Fruit fly (Drosophila melanogaster) whole organism, prepupa: ENCODE results near the gene ZC3H3.
A peak's percentile ranks its signal among the peaks of the same experiment; 100 is the strongest.

Source experiments
- Blimp-1 ChIP-seq: fragments of 200-800 bp; sonication (Bioruptor generic); optimal IDR thresholded peaks from 3 replicates; lab custom pipeline; 2017; ENCODE audit warnings: missing biosample characterization, missing genetic modification characterization, mild to moderate bottlenecking, moderate library complexity, missing genetic modification reagents
- CG10669 ChIP-seq: fragments of 200-800 bp; sonication (Bioruptor generic); optimal IDR thresholded peaks from 3 replicates; lab custom pipeline; 2018; ENCODE audit warnings: missing biosample characterization, mild to moderate bottlenecking, missing genetic modification characterization, moderate library complexity
- CG11294 ChIP-seq: fragments of 200-800 bp; sonication (Bioruptor generic); IDR thresholded peaks from 2 replicates; pipeline ENCODE4 v1.3.6; 2022; ENCODE audit warnings: missing biosample characterization, missing genetic modification characterization
- CG11902 ChIP-seq: fragments of 200-800 bp; sonication (Bioruptor generic); optimal IDR thresholded peaks from 3 replicates; lab custom pipeline; 2016; ENCODE audit warnings: missing biosample characterization, missing genetic modification characterization
- CG15336 ChIP-seq: fragments of 200-800 bp; sonication (Bioruptor generic); IDR thresholded peaks from 2 replicates; pipeline ENCODE4 v1.3.6; 2022; ENCODE audit warnings: missing biosample characterization, missing genetic modification characterization
- CG1621 ChIP-seq: fragments of 200-800 bp; sonication (Bioruptor generic); optimal IDR thresholded peaks from 3 replicates; lab custom pipeline; 2018; ENCODE audit warnings: missing biosample characterization, mild to moderate bottlenecking, missing genetic modification characterization
- CG16779 ChIP-seq: fragments of 200-800 bp; sonication (Bioruptor generic); optimal IDR thresholded peaks from 3 replicates; lab custom pipeline; 2017; ENCODE audit warnings: missing biosample characterization, mild to moderate bottlenecking, missing genetic modification characterization
- CG3032 ChIP-seq: fragments of 200-800 bp; optimal IDR thresholded peaks from 2 replicates; lab custom pipeline; 2019; ENCODE audit warnings: missing biosample characterization, mild to moderate bottlenecking, missing genetic modification characterization, moderate library complexity
- CG31627 ChIP-seq: fragments of 200-800 bp; sonication (Bioruptor generic); optimal IDR thresholded peaks from 3 replicates; lab custom pipeline; 2016; ENCODE audit warnings: missing biosample characterization, missing genetic modification characterization
- CG32006 ChIP-seq: fragments of 200-800 bp; sonication (Bioruptor generic); optimal IDR thresholded peaks from 3 replicates; lab custom pipeline; 2017; ENCODE audit warnings: missing biosample characterization, mild to moderate bottlenecking, missing genetic modification characterization
- CG34406 ChIP-seq: fragments of 200-800 bp; sonication (Bioruptor generic); optimal IDR thresholded peaks from 3 replicates; lab custom pipeline; 2016; ENCODE audit warnings: missing biosample characterization, missing genetic modification characterization
- CG3919 ChIP-seq: fragments of 200-800 bp; sonication (Bioruptor generic); optimal IDR thresholded peaks from 3 replicates; lab custom pipeline; 2016; ENCODE audit warnings: missing biosample characterization, missing genetic modification characterization
- CG4318 ChIP-seq: fragments of 200-800 bp; sonication (Bioruptor generic); optimal IDR thresholded peaks from 3 replicates; lab custom pipeline; 2017; ENCODE audit warnings: missing biosample characterization, mild to moderate bottlenecking, missing genetic modification characterization
- CG6854 ChIP-seq: fragments of 200-800 bp; sonication (Bioruptor generic); optimal IDR thresholded peaks from 2 replicates; lab custom pipeline; 2017; ENCODE audit warnings: missing biosample characterization, mild to moderate bottlenecking, missing genetic modification characterization
- CG8319 ChIP-seq: fragments of 200-800 bp; sonication (Bioruptor generic); optimal IDR thresholded peaks from 3 replicates; lab custom pipeline; 2016; ENCODE audit warnings: missing biosample characterization, missing genetic modification characterization
- CG9139 ChIP-seq: fragments of 200-800 bp; sonication (Bioruptor generic); optimal IDR thresholded peaks from 3 replicates; lab custom pipeline; 2017; ENCODE audit warnings: missing biosample characterization, mild to moderate bottlenecking, missing genetic modification characterization
- Eip75B ChIP-seq: fragments of 200-800 bp; sonication (Bioruptor generic); optimal IDR thresholded peaks from 3 replicates; lab custom pipeline; 2016; ENCODE audit warnings: missing biosample characterization, missing genetic modification characterization
- Eip78C ChIP-seq: fragments of 200-800 bp; sonication (Bioruptor generic); peaks from one replicate; lab custom pipeline; 2016; ENCODE audit warnings: missing biosample characterization, missing genetic modification characterization
- Ets21C ChIP-seq: fragments of 200-800 bp; sonication (Bioruptor generic); optimal IDR thresholded peaks from 3 replicates; lab custom pipeline; 2016; ENCODE audit warnings: missing biosample characterization, missing genetic modification characterization
- Hr38 ChIP-seq: sonication (Bioruptor generic); optimal IDR thresholded peaks from 2 replicates; lab custom pipeline; 2016; ENCODE audit warnings: missing biosample characterization, missing genetic modification characterization
- Hr39 ChIP-seq: fragments of 200-800 bp; sonication (Bioruptor generic); optimal IDR thresholded peaks from 2 replicates; lab custom pipeline; 2016; ENCODE audit warnings: missing biosample characterization, missing genetic modification characterization
- Hr4 ChIP-seq: fragments of 200-800 bp; sonication (Bioruptor generic); optimal IDR thresholded peaks from 3 replicates; lab custom pipeline; 2016; ENCODE audit warnings: missing biosample characterization, missing genetic modification characterization
- Lpt ChIP-seq: fragments of 200-800 bp; sonication (Bioruptor generic); optimal IDR thresholded peaks from 3 replicates; lab custom pipeline; 2016; ENCODE audit warnings: missing biosample characterization, missing genetic modification characterization
- Met ChIP-seq: fragments of 200-800 bp; sonication (Bioruptor generic); optimal IDR thresholded peaks from 3 replicates; lab custom pipeline; 2016; ENCODE audit warnings: missing biosample characterization, missing genetic modification characterization
- OdsH ChIP-seq: fragments of 200-800 bp; sonication (Bioruptor generic); optimal IDR thresholded peaks from 3 replicates; lab custom pipeline; 2016; ENCODE audit warnings: missing biosample characterization, missing genetic modification characterization
- Smox ChIP-seq: fragments of 200-800 bp; sonication (Bioruptor generic); optimal IDR thresholded peaks from 3 replicates; lab custom pipeline; 2016; ENCODE audit warnings: missing biosample characterization, missing genetic modification characterization
- Sox102F ChIP-seq: fragments of 200-800 bp; sonication (Bioruptor generic); optimal IDR thresholded peaks from 2 replicates; lab custom pipeline; 2016; ENCODE audit warnings: missing biosample characterization, mild to moderate bottlenecking, missing genetic modification characterization
- Sox14 ChIP-seq: fragments of 200-800 bp; sonication (Bioruptor generic); optimal IDR thresholded peaks from 3 replicates; lab custom pipeline; 2016; ENCODE audit warnings: missing biosample characterization, missing genetic modification characterization
- achi ChIP-seq: fragments of 200-800 bp; sonication (Bioruptor generic); optimal IDR thresholded peaks from 3 replicates; lab custom pipeline; 2016; ENCODE audit warnings: missing biosample characterization, missing genetic modification characterization
- acj6 ChIP-seq: fragments of 200-800 bp; sonication (Bioruptor generic); optimal IDR thresholded peaks from 3 replicates; lab custom pipeline; 2016; ENCODE audit warnings: missing biosample characterization, missing genetic modification characterization
- cyc ChIP-seq: fragments of 200-800 bp; sonication (Bioruptor generic); optimal IDR thresholded peaks from 3 replicates; lab custom pipeline; 2016; ENCODE audit warnings: missing biosample characterization, missing genetic modification characterization
- dac ChIP-seq: fragments of 200-800 bp; sonication (Bioruptor generic); optimal IDR thresholded peaks from 2 replicates; lab custom pipeline; 2017; ENCODE audit warnings: missing biosample characterization, mild to moderate bottlenecking, missing genetic modification characterization
- dsx ChIP-seq: fragments of 200-800 bp; optimal IDR thresholded peaks from 3 replicates; lab custom pipeline; 2019; ENCODE audit warnings: missing biosample characterization, mild to moderate bottlenecking, missing genetic modification characterization, moderate library complexity; ENCODE audit not compliant: poor library complexity, severe bottlenecking
- esn ChIP-seq: fragments of 200-800 bp; sonication (Bioruptor generic); optimal IDR thresholded peaks from 2 replicates; lab custom pipeline; 2016; ENCODE audit warnings: missing biosample characterization, mild to moderate bottlenecking, missing genetic modification characterization, moderate library complexity
- fd85E ChIP-seq: fragments of 200-800 bp; sonication (Bioruptor generic); optimal IDR thresholded peaks from 3 replicates; lab custom pipeline; 2016; ENCODE audit warnings: missing biosample characterization, missing genetic modification characterization
- fkh ChIP-seq: fragments of 200-800 bp; sonication (Bioruptor generic); optimal IDR thresholded peaks from 3 replicates; lab custom pipeline; 2017; ENCODE audit warnings: missing biosample characterization, mild to moderate bottlenecking, missing genetic modification characterization, moderate library complexity
- net ChIP-seq: fragments of 200-800 bp; sonication (Bioruptor generic); optimal IDR thresholded peaks from 3 replicates; lab custom pipeline; 2016; ENCODE audit warnings: missing biosample characterization, missing genetic modification characterization
- pdm3 ChIP-seq: fragments of 200-800 bp; sonication (Bioruptor generic); optimal IDR thresholded peaks from 3 replicates; lab custom pipeline; 2016; ENCODE audit warnings: missing biosample characterization, missing genetic modification characterization
- svp ChIP-seq: fragments of 200-800 bp; sonication (Bioruptor generic); peaks from one replicate; lab custom pipeline; 2016; ENCODE audit warnings: missing biosample characterization, missing genetic modification characterization
- topi ChIP-seq: fragments of 200-800 bp; sonication (Bioruptor generic); optimal IDR thresholded peaks from 3 replicates; lab custom pipeline; 2016; ENCODE audit warnings: missing biosample characterization, missing genetic modification characterization
- vri ChIP-seq: fragments of 200-800 bp; sonication (Bioruptor generic); optimal IDR thresholded peaks from 3 replicates; lab custom pipeline; 2016; ENCODE audit warnings: missing biosample characterization, mild to moderate bottlenecking, missing genetic modification characterization

Gene ZC3H3

DNA sequence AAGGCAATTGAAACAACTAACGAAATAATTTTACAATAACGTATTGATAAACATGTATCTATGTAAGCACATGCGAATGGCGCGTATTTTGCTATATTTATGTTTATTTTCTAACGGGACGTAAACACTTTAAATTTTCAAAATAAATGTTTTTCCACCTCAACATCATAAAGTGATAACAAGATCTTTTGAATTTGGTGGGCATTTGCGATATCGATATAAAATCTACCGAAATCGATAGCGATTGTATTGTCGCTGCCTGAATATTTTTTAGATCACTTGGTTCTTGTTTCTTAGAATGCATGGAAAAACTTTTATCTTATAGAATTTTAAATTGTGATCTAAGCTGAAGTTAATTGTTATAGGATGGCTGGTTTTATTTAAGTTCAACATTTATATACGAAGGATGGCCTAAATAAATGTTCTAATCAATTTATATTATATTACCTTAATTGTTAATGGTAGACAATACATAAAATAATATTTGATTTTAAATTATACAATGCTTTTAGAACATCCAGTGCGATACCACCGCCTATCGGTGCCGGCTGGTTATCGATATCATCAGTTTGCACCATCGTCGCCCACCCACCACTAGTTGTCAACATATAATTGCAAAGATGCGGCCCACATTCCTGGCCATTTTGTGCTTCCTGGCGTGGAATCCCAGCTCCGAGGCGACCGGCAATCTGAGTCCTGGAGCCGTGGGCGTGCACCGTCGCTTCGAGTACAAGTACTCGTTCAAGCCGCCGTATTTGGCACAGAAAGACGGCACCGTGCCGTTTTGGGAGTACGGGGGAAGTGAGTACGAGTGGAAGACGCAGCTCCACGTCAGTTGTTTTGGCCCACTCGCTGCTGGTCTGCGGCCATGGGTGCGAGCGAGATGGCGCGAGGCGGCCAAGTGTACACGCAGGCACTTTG is 25.1 kb upstream of the ZC3H3 start, which contains the start of gene ergic53 (continued):
- TF ChIP-seq dac (GFP tag; lab: Kevin White, UChicago) (no peak), CG3032 (tag; lab: Kevin White, UChicago) (no peak), Hr38 (GFP tag; lab: Kevin White, UChicago) (no peak), CG34406 (GFP tag; lab: Kevin White, UChicago) (no peak)

DNA sequence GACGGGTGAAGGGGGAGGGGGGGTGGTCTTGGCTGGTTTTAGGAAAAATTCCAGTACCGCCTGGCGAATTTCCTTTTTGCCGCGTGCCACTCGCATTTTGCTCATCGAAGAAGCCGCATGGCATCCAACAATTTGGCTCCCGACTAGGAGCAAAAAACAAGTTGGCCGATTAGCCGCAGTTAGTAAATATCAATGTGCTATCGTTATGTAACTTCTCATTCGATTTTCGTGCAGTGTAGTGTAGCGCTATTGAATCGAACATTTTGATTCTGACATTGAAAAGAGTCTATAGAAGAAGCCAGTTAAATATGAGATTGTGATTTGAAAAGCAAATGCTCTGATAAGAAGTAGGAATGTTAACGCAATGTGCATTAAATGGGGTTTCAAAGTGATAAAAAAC is 20.1 kb upstream of the ZC3H3 start:
- no peak for TF ChIP-seq cyc (GFP tag; lab: Kevin White, UChicago)
- TF ChIP-seq CG15336 (GFP tag; lab: Robert Waterston, UW), result no peak
- TF ChIP-seq CG6854 (GFP tag; lab: Kevin White, UChicago), result no peak
- TF ChIP-seq fkh, result no peak
- no peak for TF ChIP-seq CG9139 (GFP tag; lab: Kevin White, UChicago)
- TF ChIP-seq Sox14, result no peak
- TF ChIP-seq Hr39 (GFP tag; lab: Kevin White, UChicago), result no peak
- TF ChIP-seq dac (GFP tag; lab: Kevin White, UChicago), result no peak
- no peak for TF ChIP-seq Met
- no peak for TF ChIP-seq CG11902 (GFP tag; lab: Kevin White, UChicago)
- no peak for TF ChIP-seq CG34406 (GFP tag; lab: Kevin White, UChicago)
- TF ChIP-seq CG1621 (tag; lab: Kevin White, UChicago), result no peak
- no peak for TF ChIP-seq pdm3
- TF ChIP-seq svp (GFP tag; lab: Kevin White, UChicago), result no peak
- TF ChIP-seq CG31627, result no peak

DNA sequence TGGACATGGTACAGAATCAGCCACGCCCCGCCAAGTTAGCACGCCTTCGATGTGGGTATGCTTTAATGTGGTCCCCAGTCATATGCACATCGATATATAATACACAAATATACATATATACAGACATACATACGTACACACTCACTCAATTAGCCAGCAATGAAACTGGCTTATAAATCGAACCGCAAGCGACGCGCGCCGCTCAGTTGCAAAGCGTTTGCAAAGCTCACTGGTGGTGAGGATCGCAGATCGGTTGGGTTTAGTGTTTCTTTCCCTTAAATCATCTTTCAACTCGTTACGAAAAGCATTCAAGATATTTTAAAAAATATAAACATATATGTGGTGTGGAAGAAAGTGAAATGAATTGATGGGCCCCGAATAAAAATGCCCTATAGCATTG is 19.0 kb upstream of the ZC3H3 start:
- TF ChIP-seq CG8319 (GFP tag; lab: Kevin White, UChicago) (no peak), Blimp-1 (GFP tag; lab: Kevin White, UChicago) (peak; percentile 3), CG34406 (GFP tag; lab: Kevin White, UChicago) (no peak), CG10669 (no peak), Eip78C (peak; percentile 44), vri (peak; percentile 10), svp (GFP tag; lab: Kevin White, UChicago) (peak; percentile 8), CG3919 (GFP tag; lab: Kevin White, UChicago) (no peak)

DNA sequence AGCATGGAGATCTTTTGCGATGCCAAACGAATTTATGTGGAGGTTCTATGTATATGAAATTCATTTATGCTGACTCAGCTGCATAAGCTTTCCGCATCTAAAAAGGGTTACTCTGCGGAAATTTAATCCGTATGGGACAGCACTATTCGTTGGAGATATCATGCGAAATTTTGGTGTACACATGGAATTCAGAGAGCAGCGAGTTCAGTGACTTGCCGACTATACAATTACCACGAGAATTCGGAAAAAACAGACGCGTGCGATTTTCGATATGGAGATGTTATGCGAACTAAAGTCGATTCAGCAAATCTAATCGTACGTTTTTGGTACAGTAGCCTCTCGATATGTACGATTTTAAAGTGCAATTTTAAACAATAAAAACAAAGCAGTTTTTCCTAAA is 18.3 kb upstream of the ZC3H3 start:
- TF ChIP-seq Ets21C (GFP tag; lab: Kevin White, UChicago), result no peak
- no peak for TF ChIP-seq CG4318
- TF ChIP-seq dsx (GFP tag; lab: Kevin White, UChicago), result no peak
- TF ChIP-seq fkh, result no peak
- no peak for TF ChIP-seq fd85E (GFP tag; lab: Kevin White, UChicago)
- no peak for TF ChIP-seq vri
- TF ChIP-seq Smox (GFP tag; lab: Kevin White, UChicago), result no peak
- TF ChIP-seq CG3919 (GFP tag; lab: Kevin White, UChicago), result no peak

DNA sequence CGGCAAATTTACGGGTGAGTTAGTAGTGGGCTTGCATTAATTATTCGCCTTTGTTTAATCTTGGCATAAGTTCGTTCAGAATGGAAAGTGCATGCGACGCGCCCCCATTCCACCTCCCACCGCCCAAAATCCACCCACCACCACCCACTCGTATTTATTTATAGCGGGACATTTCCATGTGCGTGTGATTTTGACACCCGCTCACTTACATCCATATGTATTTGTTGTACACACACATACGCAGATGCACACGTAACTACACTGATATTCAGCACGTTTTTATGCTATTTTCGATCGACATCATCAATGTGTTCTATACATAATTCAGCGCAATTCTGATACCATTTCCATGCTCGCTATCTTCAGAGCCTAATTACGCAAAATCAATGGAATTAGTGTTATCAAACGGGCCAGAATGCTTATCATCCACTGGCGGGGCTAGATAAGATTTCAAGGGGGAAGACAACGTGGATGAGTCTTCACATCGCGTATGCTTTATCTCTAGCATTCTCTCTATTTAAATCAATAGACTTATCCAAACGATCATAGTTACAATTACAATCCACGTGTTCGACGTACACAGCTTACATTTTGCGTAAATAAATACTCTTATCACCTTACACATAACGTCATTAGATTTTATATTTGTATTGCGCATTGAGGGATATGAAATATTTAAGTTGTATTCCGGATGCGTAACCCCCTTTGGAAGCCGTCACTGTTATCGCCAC is 16.3 kb upstream of the ZC3H3 start:
- TF ChIP-seq CG11294 (GFP tag; lab: Robert Waterston, UW), result no peak
- peak; percentile 14 for TF ChIP-seq achi (GFP tag; lab: Kevin White, UChicago)
- TF ChIP-seq esn, result peak; percentile 39
- no peak for TF ChIP-seq Lpt (GFP tag; lab: Kevin White, UChicago)
- TF ChIP-seq CG6854 (GFP tag; lab: Kevin White, UChicago), result no peak
- TF ChIP-seq OdsH (GFP tag; lab: Kevin White, UChicago), result peak; percentile 30
- TF ChIP-seq CG8319 (GFP tag; lab: Kevin White, UChicago), result no peak
- peak; percentile 40 for TF ChIP-seq CG32006 (GFP tag; lab: Kevin White, UChicago)
- no peak for TF ChIP-seq net (GFP tag; lab: Kevin White, UChicago)
- peak; percentile 81 for TF ChIP-seq svp (GFP tag; lab: Kevin White, UChicago)
- TF ChIP-seq Ets21C (GFP tag; lab: Kevin White, UChicago), result no peak
- TF ChIP-seq Sox102F (GFP tag; lab: Kevin White, UChicago), result peak; percentile 9
- peak; percentile 24 for TF ChIP-seq pdm3
- peak; percentile 14 for TF ChIP-seq Hr4 (GFP tag; lab: Kevin White, UChicago)
- TF ChIP-seq CG16779 (tag; lab: Kevin White, UChicago), result no peak
- peak; percentile 9 for TF ChIP-seq CG31627
- TF ChIP-seq vri, result peak; percentile 55
- peak; percentile 2 for TF ChIP-seq topi (GFP tag; lab: Kevin White, UChicago)
- no peak for TF ChIP-seq CG3919 (GFP tag; lab: Kevin White, UChicago)
- TF ChIP-seq acj6 (GFP tag; lab: Kevin White, UChicago), result peak; percentile 22
- TF ChIP-seq Hr39 (GFP tag; lab: Kevin White, UChicago), result peak; percentile 25
- no peak for TF ChIP-seq Eip75B (GFP tag; lab: Kevin White, UChicago)
